Worm (Caenorhabditis elegans): ENCODE measurements around the gene T28C12.6.

T28C12.6 gene

ce11 chrV:6323602-6324001 is 12.3 kb downstream of the T28C12.6 start:
- TF ChIP-seq efl-1 (optimal IDR thresholded peaks at IDR 0.05) (no peak), efl-1 (GFP tag; optimal IDR thresholded peaks at IDR 0.05 in 1 of 2) (peak in 1 of 2 experiments; percentile 52), ama-1 (optimal IDR thresholded peaks at IDR 0.05) (no peak), xbp-1 (tag; optimal IDR thresholded peaks at IDR 0.05) (no peak), lin-15B (tag; optimal IDR thresholded peaks at IDR 0.05) (no peak), Y116A8C.19 (tag; optimal IDR thresholded peaks at IDR 0.05; ENCODE audit: borderline replicate concordance) (no peak), nhr-71 (tag; optimal IDR thresholded peaks at IDR 0.05) (no peak), blmp-1 (tag; optimal IDR thresholded peaks at IDR 0.05) (peak; percentile 24), mab-9 (GFP tag; IDR thresholded peaks at IDR 0.05) (no peak), unc-62 (GFP tag; optimal IDR thresholded peaks at IDR 0.05) (no peak), snpc-4 (tag; optimal IDR thresholded peaks at IDR 0.05) (no peak)

- TF ChIP-seq pax-3 (tag; optimal IDR thresholded peaks at IDR 0.05) (no peak), isw-1 (GFP tag; IDR thresholded peaks at IDR 0.05) (no peak), ama-1 (optimal IDR thresholded peaks at IDR 0.05) (no peak), F16B12.6 (tag; optimal IDR thresholded peaks at IDR 0.05) (no peak), blmp-1 (tag; optimal IDR thresholded peaks at IDR 0.05) (peak; percentile 71), alr-1 (tag; optimal IDR thresholded peaks at IDR 0.05; ENCODE audit: borderline replicate concordance) (no peak), lin-39 (tag; optimal IDR thresholded peaks at IDR 0.05) (no peak), fkh-10 (GFP tag; optimal IDR thresholded peaks at IDR 0.05) (no peak), lin-13 (GFP tag; optimal IDR thresholded peaks at IDR 0.05) (peak; percentile 6), snu-23 (GFP tag; optimal IDR thresholded peaks at IDR 0.05) (peak; percentile 66), nhr-19 (GFP tag; conservative IDR thresholded peaks at IDR 0.05) (peak; percentile 36; the same call in 1 of the 2 replicates), tbx-2 (tag; optimal IDR thresholded peaks at IDR 0.05) (peak; percentile 40), ceh-63 (GFP tag; optimal IDR thresholded peaks at IDR 0.05) (no peak), nhr-90 (tag; optimal IDR thresholded peaks at IDR 0.05; ENCODE audit: poor library complexity) (no peak), elt-3 (tag; optimal IDR thresholded peaks at IDR 0.05) (peak in 5 of 6 experiments; percentile 14 to 69 (median 56)), dpl-1 (GFP tag; optimal IDR thresholded peaks at IDR 0.05) (peak in 1 of 3 experiments; percentile 22), lsy-2 (tag; optimal IDR thresholded peaks at IDR 0.05) (peak; percentile 0 to 17), nhr-20 (tag; optimal IDR thresholded peaks at IDR 0.05) (peak; percentile 89), lin-35 (GFP tag; optimal IDR thresholded peaks at IDR 0.05) (peak in 1 of 2 experiments; percentile 65), grh-1 (GFP tag; IDR thresholded peaks at IDR 0.05) (peak; percentile 47), nhr-47 (tag; optimal IDR thresholded peaks at IDR 0.05) (peak; percentile 22), nhr-71 (tag; optimal IDR thresholded peaks at IDR 0.05) (peak; percentile 80), unc-86 (tag; optimal IDR thresholded peaks at IDR 0.05) (no peak), dsc-1 (tag; optimal IDR thresholded peaks at IDR 0.05) (no peak), mep-1 (tag; optimal IDR thresholded peaks at IDR 0.05) (peak; percentile 64), lin-14 (GFP tag; optimal IDR thresholded peaks at IDR 0.05) (peak; percentile 82), ztf-11 (tag; optimal IDR thresholded peaks at IDR 0.05) (no peak), mdl-1 (tag; optimal IDR thresholded peaks at IDR 0.05) (peak in 1 of 2 experiments; percentile 12), fkh-8 (tag; optimal IDR thresholded peaks at IDR 0.05) (no peak), nhr-85 (tag) (peak; percentile 96), nhr-11 (tag; optimal IDR thresholded peaks at IDR 0.05) (no peak)
Observed at ce11 chrV:6322749-6323367, 13.1 kb downstream of the T28C12.6 start.

DNA sequence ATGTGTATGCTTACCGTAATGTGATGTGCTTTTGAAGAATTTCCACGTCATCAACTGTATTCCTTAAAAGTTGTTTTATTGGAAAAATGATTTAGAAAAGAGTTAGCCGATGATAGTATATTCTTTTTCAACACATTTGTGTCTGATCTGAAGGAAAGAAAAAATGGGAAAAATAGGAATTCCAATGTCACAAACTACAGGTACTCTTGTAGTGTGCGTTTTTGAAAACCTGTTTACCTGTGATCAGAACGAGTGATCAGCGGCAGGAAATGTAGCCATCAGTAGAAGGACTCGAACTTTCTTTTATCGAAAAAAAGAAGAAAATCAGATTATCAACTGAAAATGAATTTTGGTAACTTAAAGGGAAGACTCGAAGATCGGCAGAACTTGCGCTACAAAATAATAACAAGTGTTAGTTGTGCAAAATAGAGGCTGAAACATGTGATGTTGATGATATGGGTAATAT is 14.2 kb downstream of the T28C12.6 start, which contains the start of gene T28C12.15:
TSS of gene T28C12.15 (minus strand) at position 51 of the 466 bp plus-strand sequence.
- TF ChIP-seq snu-23 (GFP tag; optimal IDR thresholded peaks at IDR 0.05) (peak; percentile 39), nhr-85 (tag) (peak; percentile 78), grh-1 (GFP tag; IDR thresholded peaks at IDR 0.05) (peak; percentile 64; the same call in 1 of the 2 replicates), nhr-20 (tag; optimal IDR thresholded peaks at IDR 0.05) (peak; percentile 59), nhr-71 (tag; optimal IDR thresholded peaks at IDR 0.05) (peak; percentile 28), lin-14 (GFP tag; optimal IDR thresholded peaks at IDR 0.05) (peak; percentile 33), isw-1 (GFP tag; IDR thresholded peaks at IDR 0.05) (no peak), blmp-1 (tag; optimal IDR thresholded peaks at IDR 0.05) (peak; percentile 53), sptf-1 (tag; optimal IDR thresholded peaks at IDR 0.05) (no peak)

All from whole organism, L1 larva.